Fruit fly (Drosophila melanogaster) whole organism, pupa: ENCODE data around the gene CG31468.
A peak's percentile ranks its signal among the peaks of the same experiment; 100 is the strongest.

Source experiments
- CG13204 ChIP-seq: fragments of 200-800 bp; sonication (Bioruptor generic); optimal IDR thresholded peaks from 2 replicates; lab custom pipeline; 2018; ENCODE audit warnings: missing biosample characterization, mild to moderate bottlenecking, missing genetic modification characterization, moderate library complexity
- CG14655 ChIP-seq: fragments of 200-800 bp; sonication (Bioruptor generic); optimal IDR thresholded peaks from 3 replicates; lab custom pipeline; 2017; ENCODE audit warnings: mild to moderate bottlenecking, missing biosample characterization, missing genetic modification reagents, missing genetic modification characterization
- CG15710 ChIP-seq: fragments of 200-800 bp; sonication (Bioruptor generic); optimal IDR thresholded peaks from 2 replicates; lab custom pipeline; 2018; ENCODE audit warnings: missing biosample characterization, mild to moderate bottlenecking, missing genetic modification characterization, moderate library complexity
- CG4496 ChIP-seq: fragments of 200-800 bp; sonication (Bioruptor generic); IDR thresholded peaks from 3 replicates; pipeline ENCODE4 v1.3.6; 2022; ENCODE audit warnings: missing biosample characterization, missing genetic modification characterization
- CG8159 ChIP-seq: fragments of 200-800 bp; sonication (Bioruptor generic); optimal IDR thresholded peaks from 3 replicates; lab custom pipeline; 2018; ENCODE audit warnings: missing biosample characterization, mild to moderate bottlenecking, missing genetic modification characterization, moderate library complexity
- CG8301 ChIP-seq: fragments of 200-800 bp; sonication (Bioruptor generic); optimal IDR thresholded peaks from 2 replicates; lab custom pipeline; 2018; ENCODE audit warnings: missing biosample characterization, mild to moderate bottlenecking, missing genetic modification characterization
- CG9948 ChIP-seq: fragments of 200-800 bp; sonication (Bioruptor generic); optimal IDR thresholded peaks from 2 replicates; lab custom pipeline; 2018; ENCODE audit warnings: missing biosample characterization, mild to moderate bottlenecking, missing genetic modification characterization, moderate library complexity
- D1 ChIP-seq: fragments of 200-800 bp; sonication (Bioruptor generic); optimal IDR thresholded peaks from 2 replicates; lab custom pipeline; 2018; ENCODE audit warnings: missing biosample characterization, mild to moderate bottlenecking, missing genetic modification characterization, moderate library complexity
- EcR ChIP-seq: fragments of 200-800 bp; sonication (Bioruptor generic); optimal IDR thresholded peaks from 3 replicates; lab custom pipeline; 2019; ENCODE audit warnings: missing biosample characterization, missing genetic modification characterization, mild to moderate bottlenecking, moderate library complexity, missing genetic modification reagents
- Snoo ChIP-seq: fragments of 200-800 bp; sonication (Bioruptor generic); optimal IDR thresholded peaks from 3 replicates; lab custom pipeline; 2017; ENCODE audit warnings: missing biosample characterization, mild to moderate bottlenecking, missing genetic modification characterization, inconsistent platforms
- gl ChIP-seq: fragments of 200-800 bp; sonication (Bioruptor generic); optimal IDR thresholded peaks from 2 replicates; lab custom pipeline; 2018; ENCODE audit warnings: missing biosample characterization, mild to moderate bottlenecking, missing genetic modification characterization
- rn ChIP-seq: fragments of 200-800 bp; sonication (Bioruptor generic); IDR thresholded peaks from 2 replicates; pipeline ENCODE4 v1.3.6; 2022; ENCODE audit warnings: missing biosample characterization, missing genetic modification characterization

DNA sequence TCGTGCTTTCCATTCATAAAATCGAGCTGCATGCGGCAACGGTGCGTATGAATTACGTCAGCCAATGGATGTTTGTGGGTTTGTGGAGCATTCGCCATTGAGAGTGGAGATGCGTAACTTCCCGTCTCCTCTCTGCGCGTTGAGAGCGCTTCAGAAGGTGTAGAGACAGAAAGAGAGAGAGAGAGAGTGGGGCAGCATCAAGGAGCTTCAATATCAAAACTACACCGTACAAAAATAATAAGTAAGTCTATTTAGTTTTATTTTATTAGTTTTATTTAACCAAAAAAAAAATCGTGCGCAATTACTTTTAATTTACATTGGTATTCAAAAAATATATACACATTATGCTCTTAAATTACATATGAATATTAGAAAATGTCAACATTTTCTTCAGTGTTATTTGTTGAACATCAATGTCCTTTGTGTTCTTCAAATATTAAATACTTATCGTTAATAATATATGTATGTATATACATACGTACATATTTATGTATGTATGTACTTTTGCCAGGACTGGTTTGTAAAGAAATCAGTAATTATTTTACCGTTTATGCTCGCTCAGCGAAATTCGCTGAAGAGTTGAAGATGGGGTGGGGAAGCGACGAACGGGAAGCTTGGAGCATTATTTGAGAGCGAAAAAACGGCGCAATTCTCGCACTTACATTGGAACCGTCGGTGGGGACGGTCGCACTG lies 22.7 kb upstream of the CG31468 start, which contains the start of gene CG10365:
- TF ChIP-seq CG9948 (tag; lab: Kevin White, UChicago) (peak; percentile 96), gl (tag; lab: Kevin White, UChicago) (peak; percentile 45), Snoo (tag; lab: Kevin White, UChicago) (peak; percentile 87), D1 (peak; percentile 96), EcR (GFP tag; lab: Kevin White, UChicago) (peak; percentile 41), CG14655 (peak; percentile 89), CG13204 (GFP tag; lab: Kevin White, UChicago) (peak; percentile 55), CG15710 (tag; lab: Kevin White, UChicago) (peak; percentile 93), CG8159 (tag; lab: Kevin White, UChicago) (peak; percentile 97), CG4496 (GFP tag; lab: Robert Waterston, UW) (peak; percentile 90), CG8301 (tag; lab: Kevin White, UChicago) (peak; percentile 94), rn (GFP tag; lab: Robert Waterston, UW) (peak; percentile 86)
